Fruit fly (Drosophila melanogaster): ENCODE measurements around the gene Uch-L5.

DNA sequence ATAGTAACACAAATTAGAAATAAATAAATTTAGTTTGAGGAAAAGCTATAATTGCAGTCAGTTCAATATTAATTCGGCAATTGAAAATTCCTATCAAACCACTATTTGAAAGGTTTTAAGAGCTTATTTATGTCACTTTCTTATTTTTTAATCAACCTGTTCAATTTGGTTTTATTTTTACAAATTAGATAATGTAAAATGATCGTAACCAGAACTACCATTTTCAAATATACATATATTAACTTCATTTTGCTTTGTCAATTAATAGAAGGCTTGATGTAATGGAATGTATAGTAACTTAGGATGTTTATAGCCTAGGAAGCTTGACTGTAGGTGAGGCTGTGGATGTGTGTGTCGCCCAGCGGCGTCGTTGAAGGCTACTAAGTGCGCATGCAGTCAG is 10.2 kb downstream of the Uch-L5 start:
- TF ChIP-seq Ets21C (GFP tag; optimal IDR thresholded peaks at IDR 0.05) (no peak), CG7368 (GFP tag; optimal IDR thresholded peaks at IDR 0.05) (no peak), Sox15 (GFP tag; optimal IDR thresholded peaks at IDR 0.05) (no peak), fd59A (GFP tag; optimal IDR thresholded peaks at IDR 0.05) (no peak), CG11294 (GFP tag; IDR thresholded peaks at IDR 0.05) (no peak), CG6808 (GFP tag; optimal IDR thresholded peaks at IDR 0.05) (no peak), spab (GFP tag; optimal IDR thresholded peaks at IDR 0.05) (no peak), CG6792 (GFP tag; optimal IDR thresholded peaks at IDR 0.05) (no peak), Ets96B (tag; optimal IDR thresholded peaks at IDR 0.05) (no peak)

Measured in whole organism, prepupa.